Worm (Caenorhabditis elegans) whole organism, mixed stage, embryonic: ENCODE measurements around the gene rpl-16.

Source experiments
- M03D4.4 ChIP-seq: sonication (generic microtip); optimal IDR thresholded peaks from 2 replicates; lab custom pipeline; 2017; ENCODE audit warnings: mild to moderate bottlenecking, missing genetic modification characterization, missing compliant biosample characterization
- blmp-1 ChIP-seq: fragments of 150-350 bp; optimal IDR thresholded peaks from 2 replicates; lab custom pipeline; 2014; ENCODE audit warnings: missing biosample characterization, missing genetic modification characterization
- ceh-39 ChIP-seq: fragments of 150-350 bp; optimal IDR thresholded peaks from 2 replicates; lab custom pipeline; 2014; ENCODE audit warnings: missing biosample characterization, missing genetic modification characterization
- ceh-43 ChIP-seq: fragments of 200-800 bp; sonication (Bioruptor generic); optimal IDR thresholded peaks from 2 replicates; lab custom pipeline; 2018; ENCODE audit warnings: mild to moderate bottlenecking, missing genetic modification characterization, moderate library complexity, missing compliant biosample characterization
- ceh-83 ChIP-seq: fragments of 200-800 bp; sonication (Bioruptor generic); optimal IDR thresholded peaks from 2 replicates; lab custom pipeline; 2018; ENCODE audit warnings: mild to moderate bottlenecking, missing genetic modification characterization, missing compliant biosample characterization
- cnd-1 ChIP-seq: fragments of 200-800 bp; sonication (Bioruptor generic); optimal IDR thresholded peaks from 2 replicates; lab custom pipeline; 2018; ENCODE audit warnings: mild to moderate bottlenecking, missing genetic modification characterization, missing compliant biosample characterization
- drap-1 ChIP-seq: fragments of 200-800 bp; sonication (Bioruptor generic); optimal IDR thresholded peaks from 3 replicates; lab custom pipeline; 2018; ENCODE audit warnings: mild to moderate bottlenecking, missing genetic modification characterization, missing compliant biosample characterization
- elt-1 ChIP-seq: sonication (generic microtip); optimal IDR thresholded peaks from 2 replicates; lab custom pipeline; 2017; ENCODE audit warnings: missing genetic modification characterization, mild to moderate bottlenecking, missing compliant biosample characterization, antibody characterized with exemption, moderate library complexity, borderline replicate concordance; ENCODE audit not compliant: insufficient read depth
- flh-1 ChIP-seq: fragments of 200-800 bp; sonication (Bioruptor generic); optimal IDR thresholded peaks from 2 replicates; lab custom pipeline; 2018; ENCODE audit warnings: mild to moderate bottlenecking, missing genetic modification characterization, moderate library complexity, missing compliant biosample characterization
- ham-2 ChIP-seq: fragments of 200-800 bp; sonication (Bioruptor generic); optimal IDR thresholded peaks from 2 replicates; lab custom pipeline; 2018; ENCODE audit warnings: mild to moderate bottlenecking, missing genetic modification characterization, missing compliant biosample characterization
- hlh-1 ChIP-seq: fragments of 150-350 bp; optimal IDR thresholded peaks from 2 replicates; lab custom pipeline; 2014; ENCODE audit warnings: missing biosample characterization, missing genetic modification reagents, missing genetic modification characterization
- lin-13 ChIP-seq: fragments of 150-350 bp; optimal IDR thresholded peaks from 2 replicates; lab custom pipeline; 2014; ENCODE audit warnings: missing biosample characterization, missing genetic modification characterization
- lin-32 ChIP-seq: fragments of 200-800 bp; sonication (Bioruptor generic); optimal IDR thresholded peaks from 2 replicates; lab custom pipeline; 2018; ENCODE audit warnings: mild to moderate bottlenecking, missing genetic modification characterization, missing compliant biosample characterization
- lsy-2 ChIP-seq: fragments of 150-350 bp; optimal IDR thresholded peaks from 2 replicates; lab custom pipeline; 2014; ENCODE audit warnings: missing biosample characterization, missing genetic modification characterization
- mab-5 ChIP-seq: fragments of 150-350 bp; optimal IDR thresholded peaks from 2 replicates; lab custom pipeline; 2014; ENCODE audit warnings: missing biosample characterization, missing genetic modification characterization
- mep-1 ChIP-seq: fragments of 150-350 bp; optimal IDR thresholded peaks from 2 replicates; lab custom pipeline; 2017; ENCODE audit warnings: missing biosample characterization, missing genetic modification reagents, missing genetic modification characterization, inconsistent platforms
- mls-2 ChIP-seq: sonication (generic microtip); optimal IDR thresholded peaks from 2 replicates; lab custom pipeline; 2016; ENCODE audit warnings: mild to moderate bottlenecking, missing genetic modification characterization, moderate library complexity, missing compliant biosample characterization
- nhr-12 ChIP-seq: fragments of 150-350 bp; optimal IDR thresholded peaks from 2 replicates; lab custom pipeline; 2014; ENCODE audit warnings: missing biosample characterization, missing genetic modification characterization
- nhr-2 ChIP-seq: fragments of 150-350 bp; optimal IDR thresholded peaks from 2 replicates; lab custom pipeline; 2014; ENCODE audit warnings: missing biosample characterization, missing genetic modification characterization
- nhr-237 ChIP-seq: fragments of 150-350 bp; optimal IDR thresholded peaks from 2 replicates; lab custom pipeline; 2014; ENCODE audit warnings: missing biosample characterization, missing genetic modification characterization
- nhr-28 ChIP-seq: fragments of 150-350 bp; optimal IDR thresholded peaks from 2 replicates; lab custom pipeline; 2014; ENCODE audit warnings: missing biosample characterization, missing genetic modification characterization
- nhr-76 ChIP-seq: sonication (generic microtip); optimal IDR thresholded peaks from 2 replicates; lab custom pipeline; 2017; ENCODE audit warnings: missing biosample characterization, missing genetic modification characterization
- sem-2 ChIP-seq: fragments of 200-800 bp; sonication (Bioruptor generic); optimal IDR thresholded peaks from 2 replicates; lab custom pipeline; 2018; ENCODE audit warnings: mild to moderate bottlenecking, missing genetic modification characterization, missing compliant biosample characterization
- snpc-4 ChIP-seq: fragments of 150-350 bp; optimal IDR thresholded peaks from 2 replicates; lab custom pipeline; 2014; ENCODE audit warnings: missing biosample characterization, missing genetic modification characterization
- sptf-1 ChIP-seq: sonication (generic microtip); optimal IDR thresholded peaks from 2 replicates; lab custom pipeline; 2017; ENCODE audit warnings: mild to moderate bottlenecking, missing genetic modification characterization, moderate library complexity, missing compliant biosample characterization
- tbx-8 ChIP-seq: fragments of 200-800 bp; sonication (Bioruptor generic); optimal IDR thresholded peaks from 2 replicates; lab custom pipeline; 2018; ENCODE audit warnings: mild to moderate bottlenecking, missing genetic modification characterization, moderate library complexity, missing compliant biosample characterization
- unc-120 ChIP-seq: sonication (generic microtip); optimal IDR thresholded peaks from 2 replicates; lab custom pipeline; 2017; ENCODE audit warnings: missing genetic modification characterization, missing compliant biosample characterization; ENCODE audit not compliant: poor library complexity, severe bottlenecking
- unc-39 ChIP-seq: fragments of 150-350 bp; optimal IDR thresholded peaks from 2 replicates; lab custom pipeline; 2014; ENCODE audit warnings: missing biosample characterization, missing genetic modification characterization
- unc-62 ChIP-seq: fragments of 150-350 bp; optimal IDR thresholded peaks from 2 replicates; lab custom pipeline; 2014; ENCODE audit warnings: missing biosample characterization, missing genetic modification reagents, missing genetic modification characterization
- zip-8 ChIP-seq: fragments of 150-350 bp; optimal IDR thresholded peaks from 2 replicates; lab custom pipeline; 2014; ENCODE audit warnings: missing biosample characterization, missing genetic modification characterization

rpl-16 gene

DNA sequence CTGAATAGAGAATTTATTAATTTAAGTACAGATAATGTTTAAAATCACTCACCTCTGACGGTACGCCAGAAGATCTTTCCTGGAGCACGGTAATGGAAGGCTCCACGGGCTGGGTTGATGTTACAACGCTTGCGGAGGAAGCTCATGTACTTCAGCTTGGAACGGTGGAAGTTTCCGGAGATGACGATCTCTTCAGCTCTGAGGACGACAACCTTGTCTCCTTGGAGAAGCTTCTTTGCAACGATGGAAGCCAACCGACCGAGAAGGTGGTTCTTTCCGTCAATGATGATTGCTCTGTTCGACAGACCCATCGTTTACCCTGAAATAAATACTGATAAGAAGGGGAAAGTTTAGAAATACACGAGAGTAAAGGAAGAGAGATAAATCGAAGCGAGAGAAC, at the start of gene rpl-16:
rpl-16 (minus strand) TSS at position 319 of the 400 bp plus-strand sequence.
- TF ChIP-seq lsy-2 (tag; lab: Kevin White, UChicago) (no peak), nhr-76 (tag; lab: Kevin White, UChicago) (no peak), drap-1 (GFP tag; lab: Kevin White, UChicago) (no peak), hlh-1 (tag; lab: Kevin White, UChicago) (no peak)

DNA sequence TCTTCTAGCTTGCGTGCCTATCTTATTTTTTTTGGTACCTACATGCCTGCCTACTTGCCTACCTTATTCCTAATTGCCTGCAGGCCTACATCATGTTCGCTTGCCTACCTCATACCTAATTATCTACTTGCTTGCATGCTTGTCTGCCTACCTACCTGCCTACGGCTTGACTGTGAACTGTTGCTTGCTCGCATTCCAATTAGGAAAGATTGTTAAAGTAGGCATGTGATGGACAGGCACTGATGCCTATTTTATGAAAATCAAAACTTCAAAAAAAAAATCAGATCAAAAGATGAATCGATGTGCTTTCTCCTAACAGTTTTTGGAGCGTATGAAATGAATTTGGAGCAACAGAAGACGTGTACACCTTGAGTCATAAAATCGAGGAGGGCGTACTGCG, 47.0 kb upstream of the rpl-16 start:
- no peak for TF ChIP-seq M03D4.4 (tag; lab: Kevin White, UChicago)
- no peak for TF ChIP-seq tbx-8
- no peak for TF ChIP-seq nhr-12 (tag; lab: Kevin White, UChicago)
- TF ChIP-seq drap-1 (GFP tag; lab: Kevin White, UChicago): no peak
- TF ChIP-seq mep-1 (tag; lab: Kevin White, UChicago): no peak
- TF ChIP-seq nhr-2 (tag; lab: Kevin White, UChicago): no peak
- no peak for TF ChIP-seq nhr-28 (tag; lab: Kevin White, UChicago)
- no peak for TF ChIP-seq sptf-1 (tag; lab: Kevin White, UChicago)
- TF ChIP-seq sem-2 (GFP tag; lab: Kevin White, UChicago): no peak
- no peak for TF ChIP-seq flh-1 (GFP tag; lab: Kevin White, UChicago)

DNA sequence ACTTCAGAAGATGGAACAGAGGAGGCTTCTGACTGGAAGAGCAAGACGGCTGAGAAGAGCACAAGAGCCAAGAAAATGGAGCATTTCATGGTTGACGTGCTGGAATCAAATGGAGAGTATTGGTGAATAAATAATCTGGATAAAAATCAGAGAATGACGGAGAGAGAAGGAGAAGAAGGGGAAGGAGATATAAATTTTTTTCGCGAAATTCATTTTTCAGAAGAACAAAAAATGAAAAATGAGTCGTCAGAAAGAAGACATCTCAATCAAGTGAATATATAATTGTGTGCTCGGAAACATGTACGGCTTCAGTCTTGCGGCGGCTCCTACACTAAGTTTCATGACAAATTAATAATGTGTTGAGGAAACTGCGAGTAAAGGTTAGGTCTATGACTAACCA, 46.3 kb upstream of the rpl-16 start, which contains the start of gene C54C6.5:
C54C6.5 (minus strand) TSS at position 101 of the 400 bp plus-strand sequence.
- TF ChIP-seq sptf-1 (tag; lab: Kevin White, UChicago) (no peak), drap-1 (GFP tag; lab: Kevin White, UChicago) (no peak), ceh-39 (no peak), unc-62 (GFP tag; lab: Kevin White, UChicago) (no peak), unc-120 (tag; lab: Kevin White, UChicago) (no peak), snpc-4 (tag; lab: Kevin White, UChicago) (no peak), blmp-1 (no peak), nhr-237 (tag; lab: Kevin White, UChicago) (no peak), zip-8 (no peak), lin-32 (GFP tag; lab: Kevin White, UChicago) (no peak), lin-13 (tag; lab: Kevin White, UChicago) (no peak), tbx-8 (no peak)
- TF ChIP-seq, all 35 proteins: peak for 0

DNA sequence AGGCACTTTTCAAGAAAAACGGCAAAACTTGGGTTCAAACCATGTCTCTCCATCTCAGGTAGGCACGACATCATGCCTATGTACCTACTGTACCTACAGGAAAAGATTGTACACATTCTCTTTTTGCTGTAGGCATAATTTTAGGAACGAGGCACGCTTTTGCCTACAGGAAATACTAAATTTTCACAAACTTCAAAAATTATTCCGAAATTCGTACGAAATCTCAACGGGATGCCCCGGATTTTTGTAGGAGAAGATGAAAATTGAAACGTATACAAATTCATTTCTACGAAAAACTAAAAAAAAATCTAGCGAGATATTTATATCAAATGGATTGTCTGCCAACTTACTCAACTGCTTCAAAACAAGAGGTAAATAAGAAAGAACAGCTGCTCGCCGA, 44.6 kb upstream of the rpl-16 start, which contains the start of gene C54C6.11:
C54C6.11 (plus strand) TSS at position 301 of the 400 bp plus-strand sequence.
- TF ChIP-seq mab-5 (tag; lab: Kevin White, UChicago) (no peak), blmp-1 (no peak), ceh-43 (no peak), drap-1 (GFP tag; lab: Kevin White, UChicago) (no peak), M03D4.4 (tag; lab: Kevin White, UChicago) (no peak), nhr-237 (tag; lab: Kevin White, UChicago) (no peak), sptf-1 (tag; lab: Kevin White, UChicago) (no peak), ham-2 (no peak), mep-1 (tag; lab: Kevin White, UChicago) (no peak), elt-1 (tag; lab: Kevin White, UChicago) (no peak), flh-1 (GFP tag; lab: Kevin White, UChicago) (no peak), lsy-2 (tag; lab: Kevin White, UChicago) (no peak), cnd-1 (tag; lab: Kevin White, UChicago) (no peak), mls-2 (tag; lab: Kevin White, UChicago) (no peak), snpc-4 (tag; lab: Kevin White, UChicago) (no peak)

DNA sequence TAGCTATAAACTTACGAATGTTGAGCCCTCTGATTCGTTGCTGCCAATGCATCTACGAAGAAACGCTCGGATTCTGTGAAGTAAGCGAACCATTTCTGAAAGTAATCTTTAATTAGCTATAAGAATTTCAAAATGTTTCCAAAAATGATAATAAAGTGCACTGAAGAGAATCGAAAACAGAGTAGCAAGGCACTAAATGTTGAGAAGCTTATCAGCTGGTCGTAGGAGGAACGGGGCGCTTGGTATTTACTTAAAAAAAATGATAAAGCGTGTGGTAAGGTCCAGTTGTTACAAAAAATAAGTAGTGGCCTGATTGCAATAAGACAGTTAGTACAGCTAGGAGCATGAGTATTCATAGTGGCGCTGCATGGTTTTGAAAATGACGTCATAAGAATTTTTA, 42.9 kb upstream of the rpl-16 start, which contains the start of gene C54C6.7:
C54C6.7 (minus strand) TSS at position 101 of the 400 bp plus-strand sequence.
- no peak for TF ChIP-seq unc-39
- no peak for TF ChIP-seq blmp-1
- TF ChIP-seq ceh-83 (GFP tag; lab: Kevin White, UChicago): no peak
- TF ChIP-seq zip-8: peak; percentile 9
- no peak for TF ChIP-seq nhr-12 (tag; lab: Kevin White, UChicago)
- no peak for TF ChIP-seq sem-2 (GFP tag; lab: Kevin White, UChicago)
- no peak for TF ChIP-seq ceh-39
- no peak for TF ChIP-seq sptf-1 (tag; lab: Kevin White, UChicago)
- no peak for TF ChIP-seq mls-2 (tag; lab: Kevin White, UChicago)
